Worm (Caenorhabditis elegans) whole organism, L2 larva: ENCODE data around the gene F46G11.4.

Experiments
- C34F6.9 ChIP-seq: fragments of 150-350 bp; optimal IDR thresholded peaks from 2 replicates; lab custom pipeline; 2014; ENCODE audit warnings: missing biosample characterization, missing genetic modification characterization
- F13H6.1 ChIP-seq: sonication (generic microtip); optimal IDR thresholded peaks from 2 replicates; lab custom pipeline; 2016; ENCODE audit warnings: missing genetic modification characterization, missing compliant biosample characterization
- R02D3.7 ChIP-seq: fragments of 150-350 bp; optimal IDR thresholded peaks from 2 replicates; lab custom pipeline; 2014; ENCODE audit warnings: missing biosample characterization, missing genetic modification characterization
- alr-1 ChIP-seq: fragments of 150-350 bp; optimal IDR thresholded peaks from 2 replicates; lab custom pipeline; 2014; ENCODE audit warnings: missing biosample characterization, missing genetic modification characterization
- aly-2 ChIP-seq: fragments of 150-350 bp; optimal IDR thresholded peaks from 2 replicates; lab custom pipeline; 2014; ENCODE audit warnings: missing biosample characterization, missing genetic modification characterization
- blmp-1 ChIP-seq: sonication (generic microtip); optimal IDR thresholded peaks from 2 replicates; lab custom pipeline; 2017; ENCODE audit warnings: missing genetic modification characterization, mild to moderate bottlenecking, missing compliant biosample characterization, antibody characterized with exemption, moderate library complexity; ENCODE audit not compliant: insufficient read depth
- crh-2 ChIP-seq: sonication (generic microtip); optimal IDR thresholded peaks from 2 replicates; lab custom pipeline; 2017; ENCODE audit warnings: missing biosample characterization, missing genetic modification characterization
- dmd-4 ChIP-seq: sonication (generic microtip); optimal IDR thresholded peaks from 2 replicates; lab custom pipeline; 2017; ENCODE audit warnings: missing biosample characterization, missing genetic modification characterization
- elt-1 ChIP-seq: fragments of 150-350 bp; optimal IDR thresholded peaks from 2 replicates; lab custom pipeline; 2014; ENCODE audit warnings: missing biosample characterization, missing genetic modification characterization
- fos-1 ChIP-seq: fragments of 150-350 bp; optimal IDR thresholded peaks from 2 replicates; lab custom pipeline; 2014; ENCODE audit warnings: missing biosample characterization, missing genetic modification characterization
- gmeb-1 ChIP-seq: fragments of 150-350 bp; optimal IDR thresholded peaks from 2 replicates; lab custom pipeline; 2014; ENCODE audit warnings: missing biosample characterization, missing genetic modification characterization
- lin-11 ChIP-seq: fragments of 150-350 bp; sonication (generic microtip); optimal IDR thresholded peaks from 2 replicates; lab custom pipeline; 2014; ENCODE audit warnings: missing biosample characterization, missing genetic modification characterization, inconsistent platforms, mixed read lengths
- lin-39 ChIP-seq: fragments of 150-350 bp; optimal IDR thresholded peaks from 2 replicates; lab custom pipeline; 2014; ENCODE audit warnings: missing biosample characterization, missing genetic modification reagents, missing genetic modification characterization
- lsy-2 ChIP-seq, 2 experiments: fragments of 150-350 bp in 1 of 2; sonication (generic microtip) in 1 of 2; optimal IDR thresholded peaks; 2 replicates each; lab custom pipeline; 2014 to 2017; ENCODE audit warnings: missing biosample characterization in 2 of 2, missing genetic modification characterization in 2 of 2
- mab-5 ChIP-seq: fragments of 150-350 bp; optimal IDR thresholded peaks from 2 replicates; lab custom pipeline; 2014; ENCODE audit warnings: missing biosample characterization, missing genetic modification characterization
- mdl-1 ChIP-seq, 2 experiments: fragments of 150-350 bp in 1 of 2; sonication (generic microtip) in 1 of 2; optimal IDR thresholded peaks; 2 replicates each; lab custom pipeline; 2017; ENCODE audit warnings: missing biosample characterization in 2 of 2, missing genetic modification characterization in 2 of 2
- nhr-11 ChIP-seq: fragments of 150-350 bp; optimal IDR thresholded peaks from 2 replicates; lab custom pipeline; 2014; ENCODE audit warnings: missing biosample characterization, missing genetic modification characterization
- nhr-12 ChIP-seq: fragments of 150-350 bp; optimal IDR thresholded peaks from 2 replicates; lab custom pipeline; 2014; ENCODE audit warnings: missing biosample characterization, missing genetic modification characterization
- nhr-129 ChIP-seq: fragments of 150-350 bp; optimal IDR thresholded peaks from 2 replicates; lab custom pipeline; 2014; ENCODE audit warnings: missing biosample characterization, missing genetic modification characterization
- nhr-21 ChIP-seq: fragments of 150-350 bp; optimal IDR thresholded peaks from 2 replicates; lab custom pipeline; 2014; ENCODE audit warnings: missing biosample characterization, missing genetic modification characterization
- nhr-237 ChIP-seq: fragments of 150-350 bp; optimal IDR thresholded peaks from 2 replicates; lab custom pipeline; 2014; ENCODE audit warnings: missing biosample characterization, missing genetic modification characterization
- nhr-25 ChIP-seq: fragments of 150-350 bp; sonication (generic microtip); optimal IDR thresholded peaks from 3 replicates; lab custom pipeline; 2014; ENCODE audit warnings: missing biosample characterization, missing genetic modification characterization
- nhr-6 ChIP-seq: fragments of 150-350 bp; optimal IDR thresholded peaks from 2 replicates; lab custom pipeline; 2014; ENCODE audit warnings: missing biosample characterization, missing genetic modification characterization
- peb-1 ChIP-seq: fragments of 150-350 bp; optimal IDR thresholded peaks from 2 replicates; lab custom pipeline; 2014; ENCODE audit warnings: missing biosample characterization, missing genetic modification characterization
- skn-1 ChIP-seq: sonication (generic microtip); optimal IDR thresholded peaks from 2 replicates; lab custom pipeline; 2017; ENCODE audit warnings: missing biosample characterization, missing genetic modification characterization
- sma-9 ChIP-seq, 2 experiments: fragments of 150-350 bp in 1 of 2; sonication (generic microtip) in 1 of 2; optimal IDR thresholded peaks; 2 replicates each; lab custom pipeline; 2014 to 2016; ENCODE audit warnings: missing genetic modification characterization in 2 of 2, mild to moderate bottlenecking in 1 of 2, missing biosample characterization in 1 of 2, missing compliant biosample characterization in 1 of 2, missing genetic modification reagents in 1 of 2, moderate library complexity in 1 of 2
- snpc-4 ChIP-seq: fragments of 150-350 bp; optimal IDR thresholded peaks from 2 replicates; lab custom pipeline; 2014; ENCODE audit warnings: missing biosample characterization, missing genetic modification characterization
- unc-39 ChIP-seq: fragments of 150-350 bp; optimal IDR thresholded peaks from 2 replicates; lab custom pipeline; 2014; ENCODE audit warnings: missing biosample characterization, missing genetic modification characterization
- unc-55 ChIP-seq: fragments of 150-350 bp; sonication (generic microtip); optimal IDR thresholded peaks from 3 replicates; lab custom pipeline; 2014; ENCODE audit warnings: missing biosample characterization, missing genetic modification reagents, missing genetic modification characterization
- zag-1 ChIP-seq: fragments of 150-350 bp; optimal IDR thresholded peaks from 2 replicates; lab custom pipeline; 2014; ENCODE audit warnings: missing biosample characterization, missing genetic modification characterization
- ztf-11 ChIP-seq: sonication (generic microtip); optimal IDR thresholded peaks from 2 replicates; lab custom pipeline; 2017; ENCODE audit warnings: missing biosample characterization, missing genetic modification characterization
- ztf-4 ChIP-seq: fragments of 150-350 bp; optimal IDR thresholded peaks from 2 replicates; lab custom pipeline; 2014; ENCODE audit warnings: missing biosample characterization, missing genetic modification characterization

The F46G11.4 gene

DNA sequence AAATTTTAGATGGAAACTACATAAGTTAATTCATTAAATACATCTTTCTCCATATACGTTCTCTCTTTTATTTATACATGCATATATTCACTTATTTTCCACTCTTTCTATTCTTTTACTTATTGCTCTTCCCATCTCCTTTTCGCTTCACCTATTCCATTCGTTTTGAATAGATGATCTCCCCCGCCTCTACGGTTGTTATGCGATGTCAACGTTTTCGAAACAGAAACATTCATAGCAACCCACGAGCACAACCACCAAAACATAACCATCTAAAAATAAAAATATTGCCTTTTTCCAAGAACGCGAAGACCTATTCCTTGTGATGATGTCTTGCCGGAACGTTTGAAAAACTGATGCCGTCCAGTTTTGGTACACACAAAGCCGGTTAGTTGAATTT, 25.1 kb downstream of the F46G11.4 start, which contains the start of gene sym-3:
Gene sym-3, plus strand, starts transcription at position 301 of the 400 bp plus-strand sequence.
- TF ChIP-seq skn-1 (no peak), R02D3.7 (tag; lab: Kevin White, UChicago) (no peak), nhr-12 (tag; lab: Kevin White, UChicago) (no peak), elt-1 (tag; lab: Kevin White, UChicago) (no peak), aly-2 (tag; lab: Kevin White, UChicago) (no peak), dmd-4 (no peak), C34F6.9 (no peak), nhr-6 (tag; lab: Kevin White, UChicago) (no peak), peb-1 (no peak), fos-1 (tag; lab: Kevin White, UChicago) (no peak), crh-2 (tag; lab: Kevin White, UChicago) (no peak), unc-39 (no peak)
- TF ChIP-seq, all 48 proteins: peak for 0

DNA sequence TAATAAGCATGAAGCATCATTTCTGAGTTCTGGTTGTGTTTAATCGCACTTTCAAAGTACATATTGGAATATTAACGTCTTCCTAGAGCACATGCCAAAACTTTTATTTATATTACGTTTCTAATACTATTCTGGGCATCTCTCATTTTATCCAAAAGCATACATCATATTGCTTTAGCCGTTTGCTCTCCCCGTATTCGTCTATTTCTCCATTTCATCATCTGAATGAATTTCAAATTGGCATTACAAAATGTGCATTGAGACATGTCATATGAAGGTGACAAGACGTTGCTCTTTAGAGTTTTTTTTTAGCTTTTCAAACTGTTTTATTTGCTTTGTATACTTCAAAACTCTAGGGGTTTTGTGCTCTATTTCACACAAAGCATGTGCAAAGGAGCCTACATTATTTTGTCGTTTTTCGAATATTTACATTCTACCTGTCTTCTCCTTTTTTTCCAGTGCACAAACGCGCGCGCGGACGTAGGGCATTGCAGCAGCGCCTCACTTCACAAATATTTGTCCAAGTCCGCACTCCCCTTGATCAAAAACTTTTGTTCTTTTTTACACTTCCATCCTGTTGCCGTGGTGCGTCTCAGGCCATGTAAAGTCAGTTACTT, 25.9 kb downstream of the F46G11.4 start:
- TF ChIP-seq F13H6.1 (peak; percentile 67), unc-39 (no peak)

DNA sequence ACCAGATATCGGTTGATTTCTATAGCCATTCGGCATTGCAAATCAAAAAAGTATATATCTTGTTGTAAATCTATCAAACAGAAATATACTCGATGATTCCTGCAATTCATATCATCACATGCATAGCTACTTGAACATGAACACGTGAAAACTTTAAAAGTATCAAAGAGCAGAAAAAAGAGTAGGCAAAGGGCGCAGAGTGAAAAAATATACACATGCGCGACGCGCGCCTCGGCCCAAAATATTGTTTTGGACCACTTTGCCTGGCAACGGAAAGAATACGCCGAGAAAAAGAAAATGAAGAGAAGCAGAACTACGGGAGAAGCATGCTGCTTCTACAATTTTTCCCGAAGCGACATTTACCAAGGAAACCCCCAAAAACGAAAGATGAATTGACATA, 27.9 kb downstream of the F46G11.4 start, which contains the start of gene C54H2.4:
Gene C54H2.4, minus strand, starts transcription at position 101 of the 400 bp plus-strand sequence.
- TF ChIP-seq nhr-21 (tag; lab: Kevin White, UChicago) (no peak), sma-9 (GFP tag; optimal IDR thresholded peaks at IDR 0.05; lab: Kevin White, UChicago) (no peak), sma-9 (tag; optimal IDR thresholded peaks at IDR 0.05; lab: Kevin White, UChicago) (no peak), R02D3.7 (tag; lab: Kevin White, UChicago) (no peak), blmp-1 (no peak), ztf-4 (no peak), unc-39 (no peak), skn-1 (no peak), C34F6.9 (no peak)
- TF ChIP-seq, all 48 proteins: peak for 0

DNA sequence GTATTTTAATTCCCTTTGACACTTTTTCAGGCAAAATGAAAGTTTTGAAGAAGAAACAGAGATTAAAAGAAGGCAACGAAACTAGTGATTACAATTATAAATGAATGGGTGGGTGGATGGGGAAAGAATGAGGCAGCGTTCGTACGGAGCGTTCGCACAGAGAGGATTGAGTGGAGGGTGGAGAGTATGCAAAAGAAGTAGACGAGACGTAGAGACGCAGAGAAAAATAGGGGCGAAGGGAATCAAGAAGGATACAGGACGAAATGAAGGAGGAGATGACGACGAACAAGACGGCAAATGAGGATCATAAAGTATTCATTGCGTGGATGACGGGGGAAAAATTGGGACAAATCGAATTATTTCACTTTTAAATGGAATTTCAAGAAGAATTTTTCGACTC, 33.9 kb downstream of the F46G11.4 start:
- TF ChIP-seq nhr-25 (tag; lab: Kevin White, UChicago) (peak; percentile 7), unc-55 (GFP tag; lab: Kevin White, UChicago) (peak; percentile 53), C34F6.9 (peak; percentile 24), aly-2 (tag; lab: Kevin White, UChicago) (no peak), R02D3.7 (tag; lab: Kevin White, UChicago) (no peak)

DNA sequence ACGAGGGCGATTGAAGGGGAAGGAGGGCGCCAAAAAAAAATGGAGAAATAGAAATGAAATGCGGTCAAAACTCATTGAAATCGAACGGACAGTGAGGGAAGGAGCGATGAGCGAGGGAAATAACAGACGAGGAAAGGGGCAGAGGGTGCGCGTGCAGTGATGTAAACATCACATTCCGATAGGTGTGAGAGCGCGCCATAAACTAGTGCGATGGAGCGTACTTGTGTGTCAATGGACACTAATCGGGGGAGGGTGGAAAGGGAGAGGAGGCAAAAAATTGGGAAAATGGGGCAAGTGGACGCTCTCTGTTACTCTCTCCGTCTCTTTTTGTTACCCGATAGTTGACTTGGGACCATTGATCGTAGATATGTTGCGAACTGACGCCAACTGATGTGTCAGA, 34.7 kb downstream of the F46G11.4 start:
- TF ChIP-seq unc-55 (GFP tag; lab: Kevin White, UChicago) (peak; percentile 14), crh-2 (tag; lab: Kevin White, UChicago) (peak; percentile 58), F13H6.1 (peak; percentile 73), nhr-25 (tag; lab: Kevin White, UChicago) (peak; percentile 5), nhr-6 (tag; lab: Kevin White, UChicago) (no peak), peb-1 (no peak), nhr-237 (no peak), unc-39 (no peak), lin-11 (peak; percentile 70), mab-5 (peak; percentile 37), lsy-2 (tag; optimal IDR thresholded peaks at IDR 0.05; lab: Kevin White, UChicago) (peak in 1 of 2 experiments; percentile 60), ztf-11 (tag; lab: Kevin White, UChicago) (no peak), nhr-129 (tag; lab: Kevin White, UChicago) (peak; percentile 91), lin-39 (tag; lab: Kevin White, UChicago) (no peak), aly-2 (tag; lab: Kevin White, UChicago) (no peak), fos-1 (tag; lab: Kevin White, UChicago) (peak; percentile 57), zag-1 (peak; percentile 29), C34F6.9 (peak; percentile 58), dmd-4 (no peak), blmp-1 (peak; percentile 2)
- TF ChIP-seq, all 48 proteins: peak for 12

DNA sequence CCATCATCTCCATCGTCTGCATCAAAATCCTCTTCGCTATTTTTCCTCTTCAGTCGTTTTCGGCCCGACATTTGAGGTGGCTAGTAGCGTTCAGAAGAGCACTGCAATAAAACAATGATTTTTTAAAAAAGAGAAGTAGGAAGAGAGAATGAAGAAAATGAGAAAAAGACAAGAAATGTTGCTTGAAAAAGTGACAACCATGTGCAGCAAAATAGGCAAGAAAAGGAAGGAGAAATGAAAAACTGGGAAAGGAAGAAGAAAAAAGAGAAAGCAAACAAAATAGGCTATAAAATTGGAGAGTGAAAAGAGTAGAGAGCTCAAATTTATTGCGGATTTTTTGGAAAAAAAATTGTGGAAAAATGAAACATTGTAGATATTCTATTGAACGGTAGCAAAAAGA, 35.3 kb downstream of the F46G11.4 start, which contains the start of gene tag-294:
Gene tag-294, minus strand, starts transcription at position 101 of the 400 bp plus-strand sequence.
- TF ChIP-seq blmp-1 (no peak), crh-2 (tag; lab: Kevin White, UChicago) (no peak), unc-55 (GFP tag; lab: Kevin White, UChicago) (peak; percentile 73), nhr-11 (no peak)
- TF ChIP-seq, all 48 proteins: peak for 1

- TF ChIP-seq aly-2 (tag; lab: Kevin White, UChicago) (no peak), snpc-4 (tag; lab: Kevin White, UChicago) (peak; percentile 38), nhr-6 (tag; lab: Kevin White, UChicago) (no peak), mdl-1 (tag; optimal IDR thresholded peaks at IDR 0.05; lab: Kevin White, UChicago) (no peak), unc-55 (GFP tag; lab: Kevin White, UChicago) (no peak), gmeb-1 (tag; lab: Kevin White, UChicago) (no peak), alr-1 (tag; lab: Kevin White, UChicago) (no peak)
These were observed 45.4 kb downstream of the F46G11.4 start for ce11 chrX:5753141-5753540.
